Worm (Caenorhabditis elegans) whole organism, L1 larva: ENCODE data around the gene K04G11.1.

Experiments used
- C34B4.2 ChIP-seq: sonication (generic microtip); optimal IDR thresholded peaks from 2 replicates; lab custom pipeline; 2017; ENCODE audit warnings: mild to moderate bottlenecking, missing genetic modification characterization, missing compliant biosample characterization
- F16B12.6 ChIP-seq: fragments of 150-350 bp; optimal IDR thresholded peaks from 2 replicates; lab custom pipeline; 2014; ENCODE audit warnings: missing biosample characterization, missing genetic modification characterization
- Y116A8C.19 ChIP-seq: sonication (generic microtip); optimal IDR thresholded peaks from 2 replicates; lab custom pipeline; 2016; ENCODE audit warnings: missing compliant biosample characterization, missing genetic modification characterization, borderline replicate concordance
- aha-1 ChIP-seq: fragments of 150-350 bp; optimal IDR thresholded peaks from 2 replicates; lab custom pipeline; 2014; ENCODE audit warnings: missing biosample characterization, missing genetic modification characterization
- ama-1 ChIP-seq: fragments of 150-350 bp; optimal IDR thresholded peaks from 2 replicates; lab custom pipeline; 2014
- blmp-1 ChIP-seq: fragments of 150-350 bp; optimal IDR thresholded peaks from 2 replicates; lab custom pipeline; 2014; ENCODE audit warnings: missing biosample characterization, missing genetic modification characterization
- ceh-82 ChIP-seq, 3 experiments: fragments of 150-350 bp in 1 of 3; sonication (generic microtip) in 2 of 3; optimal IDR thresholded peaks; 2 replicates each; lab custom pipeline; 2014 to 2017; ENCODE audit warnings: missing biosample characterization in 3 of 3, missing genetic modification characterization in 3 of 3
- ceh-88 ChIP-seq: fragments of 200-800 bp; sonication (Bioruptor generic); IDR thresholded peaks from 2 replicates; pipeline ENCODE4 v1.3.6; 2022; ENCODE audit warnings: missing genetic modification characterization, missing compliant biosample characterization
- ceh-90 ChIP-seq: sonication (generic microtip); optimal IDR thresholded peaks from 2 replicates; lab custom pipeline; 2016; ENCODE audit warnings: missing genetic modification characterization, missing compliant biosample characterization
- ces-1 ChIP-seq: fragments of 150-350 bp; optimal IDR thresholded peaks from 2 replicates; lab custom pipeline; 2014; ENCODE audit warnings: missing biosample characterization, missing genetic modification reagents, missing genetic modification characterization
- dsc-1 ChIP-seq: sonication (generic microtip); optimal IDR thresholded peaks from 2 replicates; lab custom pipeline; 2016; ENCODE audit warnings: mild to moderate bottlenecking, missing genetic modification characterization, missing compliant biosample characterization
- egl-13 ChIP-seq: sonication (generic microtip); optimal IDR thresholded peaks from 2 replicates; lab custom pipeline; 2016; ENCODE audit warnings: missing genotype, missing genetic modification reagents, missing genetic modification characterization, missing compliant biosample characterization
- elt-2 ChIP-seq: sonication (generic microtip); optimal IDR thresholded peaks from 2 replicates; lab custom pipeline; 2016; ENCODE audit warnings: missing genetic modification characterization, mild to moderate bottlenecking, inconsistent platforms, missing compliant biosample characterization, missing genetic modification reagents
- elt-3 ChIP-seq, 6 experiments: fragments of 150-350 bp in 1 of 6; sonication (generic microtip); optimal IDR thresholded peaks; 2 replicates each; lab custom pipeline; 2017 to 2018; ENCODE audit warnings: missing biosample characterization in 6 of 6, missing genetic modification characterization in 6 of 6, inconsistent platforms in 1 of 6
- fkh-10 ChIP-seq: sonication (generic microtip); optimal IDR thresholded peaks from 2 replicates; lab custom pipeline; 2017; ENCODE audit warnings: missing biosample characterization, missing genetic modification reagents, missing genetic modification characterization
- fkh-4 ChIP-seq: sonication (generic microtip); optimal IDR thresholded peaks from 2 replicates; lab custom pipeline; 2016; ENCODE audit warnings: missing compliant biosample characterization, missing genetic modification characterization, borderline replicate concordance
- fos-1 ChIP-seq: fragments of 150-350 bp; optimal IDR thresholded peaks from 2 replicates; lab custom pipeline; 2014; ENCODE audit warnings: missing biosample characterization, missing genetic modification characterization
- grh-1 ChIP-seq: fragments of 200-800 bp; sonication (Bioruptor generic); IDR thresholded peaks from 2 replicates; pipeline ENCODE4 v1.3.6; 2022; ENCODE audit warnings: missing genetic modification reagents, missing genetic modification characterization, missing compliant biosample characterization
- hlh-17 ChIP-seq: fragments of 200-800 bp; sonication (Bioruptor generic); optimal IDR thresholded peaks from 2 replicates; lab custom pipeline; 2018; ENCODE audit warnings: missing genetic modification characterization, mild to moderate bottlenecking, missing compliant biosample characterization, moderate library complexity, borderline replicate concordance
- lin-14 ChIP-seq: fragments of 200-800 bp; sonication (Bioruptor generic); optimal IDR thresholded peaks from 2 replicates; lab custom pipeline; 2018; ENCODE audit warnings: mild to moderate bottlenecking, missing genetic modification characterization, moderate library complexity, missing compliant biosample characterization
- lin-35 ChIP-seq, 2 experiments: fragments of 150-350 bp; optimal IDR thresholded peaks; 2 replicates each; lab custom pipeline; 2014; ENCODE audit warnings: missing biosample characterization in 2 of 2, missing genetic modification characterization in 2 of 2, missing genetic modification reagents in 2 of 2
- lir-3 ChIP-seq: sonication (generic microtip); optimal IDR thresholded peaks from 2 replicates; lab custom pipeline; 2016; ENCODE audit warnings: mild to moderate bottlenecking, missing genetic modification characterization, moderate library complexity, missing compliant biosample characterization; ENCODE audit not compliant: poor library complexity
- mep-1 ChIP-seq: fragments of 150-350 bp; optimal IDR thresholded peaks from 2 replicates; lab custom pipeline; 2014; ENCODE audit warnings: missing biosample characterization, missing genetic modification characterization
- nhr-12 ChIP-seq: sonication (generic microtip); optimal IDR thresholded peaks from 2 replicates; lab custom pipeline; 2017; ENCODE audit warnings: missing biosample characterization, missing genetic modification characterization
- nhr-28 ChIP-seq: fragments of 150-350 bp; optimal IDR thresholded peaks from 2 replicates; lab custom pipeline; 2014; ENCODE audit warnings: missing biosample characterization, missing genetic modification characterization
- nhr-47 ChIP-seq: sonication (generic microtip); optimal IDR thresholded peaks from 2 replicates; lab custom pipeline; 2016; ENCODE audit warnings: mild to moderate bottlenecking, missing genetic modification characterization, moderate library complexity, missing compliant biosample characterization
- nhr-71 ChIP-seq: sonication (generic microtip); optimal IDR thresholded peaks from 2 replicates; lab custom pipeline; 2016; ENCODE audit warnings: mild to moderate bottlenecking, missing genetic modification characterization, moderate library complexity, missing compliant biosample characterization
- nhr-85 ChIP-seq: sonication (generic microtip); peaks from one replicate; lab custom pipeline; 2016; ENCODE audit warnings: missing genetic modification characterization, inconsistent platforms, missing compliant biosample characterization
- pax-3 ChIP-seq: fragments of 200-800 bp; sonication (Bioruptor generic); optimal IDR thresholded peaks from 2 replicates; lab custom pipeline; 2018; ENCODE audit warnings: mild to moderate bottlenecking, missing genetic modification characterization, moderate library complexity, missing compliant biosample characterization
- pqm-1 ChIP-seq: sonication (generic microtip); optimal IDR thresholded peaks from 3 replicates; lab custom pipeline; 2017; ENCODE audit warnings: missing biosample characterization, missing genetic modification characterization
- rnt-1 ChIP-seq: sonication (generic microtip); optimal IDR thresholded peaks from 2 replicates; lab custom pipeline; 2016; ENCODE audit warnings: mild to moderate bottlenecking, missing genetic modification characterization, moderate library complexity, missing compliant biosample characterization
- snpc-4 ChIP-seq: fragments of 150-350 bp; optimal IDR thresholded peaks from 2 replicates; lab custom pipeline; 2014; ENCODE audit warnings: missing biosample characterization, missing genetic modification characterization
- snu-23 ChIP-seq: sonication (generic microtip); optimal IDR thresholded peaks from 2 replicates; lab custom pipeline; 2016; ENCODE audit warnings: missing genetic modification characterization, missing compliant biosample characterization
- sox-4 ChIP-seq: sonication (generic microtip); optimal IDR thresholded peaks from 2 replicates; lab custom pipeline; 2016; ENCODE audit warnings: missing genetic modification characterization, missing compliant biosample characterization
- unc-62 ChIP-seq: fragments of 150-350 bp; optimal IDR thresholded peaks from 2 replicates; lab custom pipeline; 2014; ENCODE audit warnings: missing biosample characterization, missing genetic modification reagents, missing genetic modification characterization
- unc-86 ChIP-seq: sonication (generic microtip); optimal IDR thresholded peaks from 2 replicates; lab custom pipeline; 2016; ENCODE audit warnings: missing genetic modification characterization, missing compliant biosample characterization
- vab-15 ChIP-seq: sonication (generic microtip); optimal IDR thresholded peaks from 2 replicates; lab custom pipeline; 2017; ENCODE audit warnings: missing genotype, mild to moderate bottlenecking, missing genetic modification characterization, missing compliant biosample characterization
- xbp-1 ChIP-seq: sonication (generic microtip); optimal IDR thresholded peaks from 2 replicates; lab custom pipeline; 2016; ENCODE audit warnings: missing genetic modification characterization, missing compliant biosample characterization

K04G11.1 gene

ce11 chrX:14307667-14308066 lies 27.7 kb upstream of the K04G11.1 start, which contains the start of gene gphr-2:
gphr-2 (minus strand) TSS chrX:14307767.
- TF ChIP-seq nhr-71 (tag; lab: Kevin White, UChicago) (no peak), unc-86 (tag; lab: Kevin White, UChicago) (no peak), nhr-28 (tag; lab: Kevin White, UChicago) (no peak), nhr-47 (tag; lab: Kevin White, UChicago) (no peak), dsc-1 (tag; lab: Kevin White, UChicago) (no peak), ama-1 (lab: Kevin White, UChicago) (no peak), mep-1 (tag; lab: Kevin White, UChicago) (no peak), fos-1 (tag; lab: Kevin White, UChicago) (no peak), grh-1 (GFP tag; lab: Robert Waterston, UW) (no peak), egl-13 (tag; lab: Kevin White, UChicago) (no peak), lir-3 (tag; lab: Kevin White, UChicago) (no peak), aha-1 (tag; lab: Kevin White, UChicago) (no peak), snu-23 (GFP tag; lab: Kevin White, UChicago) (no peak), elt-2 (no peak), elt-3 (tag; optimal IDR thresholded peaks at IDR 0.05; lab: Kevin White, UChicago) (no peak), ceh-88 (GFP tag; lab: Robert Waterston, UW) (no peak), ces-1 (GFP tag; lab: Kevin White, UChicago) (no peak), blmp-1 (tag; lab: Kevin White, UChicago) (no peak), ceh-90 (tag; lab: Kevin White, UChicago) (no peak)

DNA sequence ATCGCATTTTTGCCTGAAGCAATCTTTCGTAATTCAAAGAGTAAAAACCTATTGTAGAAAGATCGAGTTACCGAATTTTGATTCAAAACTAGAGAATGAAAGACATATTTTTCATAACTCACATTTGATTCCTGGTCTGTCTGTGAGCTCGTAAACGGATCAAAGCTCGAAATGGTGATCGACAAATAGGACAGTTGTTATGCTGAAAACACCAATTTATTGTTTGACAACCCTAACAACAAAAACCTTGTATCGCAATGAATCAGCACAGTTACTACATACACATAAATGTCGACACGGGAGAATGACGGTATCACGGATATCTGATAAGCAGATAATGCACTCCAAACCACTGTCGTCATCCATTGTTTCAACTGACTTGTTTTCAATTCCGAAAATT lies 25.7 kb upstream of the K04G11.1 start:
- TF ChIP-seq lin-35 (GFP tag; optimal IDR thresholded peaks at IDR 0.05; lab: Kevin White, UChicago) (no peak), aha-1 (tag; lab: Kevin White, UChicago) (no peak), unc-62 (GFP tag; lab: Kevin White, UChicago) (no peak), Y116A8C.19 (tag; lab: Kevin White, UChicago) (no peak), sox-4 (tag; lab: Kevin White, UChicago) (no peak), unc-86 (tag; lab: Kevin White, UChicago) (no peak), vab-15 (no peak), fos-1 (tag; lab: Kevin White, UChicago) (no peak), pqm-1 (tag; lab: Kevin White, UChicago) (no peak), ces-1 (GFP tag; lab: Kevin White, UChicago) (no peak), pax-3 (tag; lab: Kevin White, UChicago) (no peak), snu-23 (GFP tag; lab: Kevin White, UChicago) (no peak)

DNA sequence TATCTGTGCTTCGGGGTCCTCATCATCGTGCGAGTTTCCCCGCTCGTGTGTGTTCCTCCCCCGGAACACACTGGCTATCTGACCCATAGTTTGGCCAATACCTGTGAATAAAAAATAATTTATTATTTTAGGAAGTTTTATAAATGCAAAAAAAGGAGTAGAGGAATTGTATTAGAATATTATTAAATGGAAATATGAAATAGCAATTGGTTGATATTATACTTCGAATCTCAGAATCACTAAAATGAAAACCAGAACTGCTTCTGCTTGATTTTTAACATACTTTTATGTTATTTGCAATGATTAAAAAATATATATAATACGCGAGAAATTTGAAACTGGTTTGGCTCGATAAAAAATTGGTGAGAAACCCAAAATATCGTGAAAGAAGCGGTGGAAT lies 23.7 kb upstream of the K04G11.1 start, which contains the start of gene mgrn-1:
TSS of gene mgrn-1 (minus strand) at position 101 of the 400 bp plus-strand sequence.
- TF ChIP-seq fkh-4 (tag; lab: Kevin White, UChicago) (no peak), lin-14 (GFP tag; lab: Kevin White, UChicago) (no peak), fkh-10 (GFP tag; lab: Kevin White, UChicago) (no peak), hlh-17 (GFP tag; lab: Kevin White, UChicago) (no peak), xbp-1 (tag; lab: Kevin White, UChicago) (no peak), ceh-82 (tag; optimal IDR thresholded peaks at IDR 0.05; lab: Kevin White, UChicago) (no peak), C34B4.2 (no peak), F16B12.6 (no peak), snpc-4 (tag; lab: Kevin White, UChicago) (no peak), rnt-1 (no peak), nhr-85 (tag; lab: Kevin White, UChicago) (no peak), pax-3 (tag; lab: Kevin White, UChicago) (no peak), nhr-47 (tag; lab: Kevin White, UChicago) (no peak), nhr-12 (tag; lab: Kevin White, UChicago) (no peak)
